Worm (Caenorhabditis elegans) whole organism, dauer: ENCODE results near the gene vep-2.

Experiments
- unc-62 ChIP-seq: sonication (generic microtip); optimal IDR thresholded peaks from 2 replicates; lab custom pipeline; 2017; ENCODE audit warnings: missing biosample characterization, missing genetic modification reagents, missing genetic modification characterization

vep-2 gene

ce11 chrX:3628016-3628415 is at the start of gene vep-2:
TSS of gene vep-2 (plus strand) at chrX:3628316.
- TF ChIP-seq unc-62: no peak

- no peak for TF ChIP-seq unc-62
Measured at ce11 chrX:3581813-3582212, 46.3 kb upstream of the vep-2 start.

- no peak for TF ChIP-seq unc-62
Measured at ce11 chrX:3583436-3583835, 44.7 kb upstream of the vep-2 start.

ce11 chrX:3584481-3584880 is 43.6 kb upstream of the vep-2 start:
- TF ChIP-seq unc-62: no peak

ce11 chrX:3585625-3586024 is 42.5 kb upstream of the vep-2 start, which contains the start of gene T27A10.2:
TSS of gene T27A10.2 (plus strand) at chrX:3585957.
- TF ChIP-seq unc-62: no peak

ce11 chrX:3590510-3590909 is 37.6 kb upstream of the vep-2 start:
- no peak for TF ChIP-seq unc-62

- TF ChIP-seq unc-62: no peak
Measured at ce11 chrX:3596303-3596772, 31.8 kb upstream of the vep-2 start, which contains the start of gene T27A10.6. TSS of gene T27A10.6 (minus strand) at chrX:3596353.

ce11 chrX:3596967-3597366 is 31.1 kb upstream of the vep-2 start:
- TF ChIP-seq unc-62: no peak

ce11 chrX:3599860-3600259 is 28.3 kb upstream of the vep-2 start:
- TF ChIP-seq unc-62: no peak

ce11 chrX:3600390-3600789 is 27.7 kb upstream of the vep-2 start, which contains the start of gene cgr-1:
TSS of gene cgr-1 (minus strand) at chrX:3600457.
- TF ChIP-seq unc-62: no peak

ce11 chrX:3601531-3601930 is 26.6 kb upstream of the vep-2 start, which contains the start of gene C18B2.3:
TSS of gene C18B2.3 (plus strand) at chrX:3601831.
- TF ChIP-seq unc-62: no peak

ce11 chrX:3602622-3603021 is 25.5 kb upstream of the vep-2 start:
- TF ChIP-seq unc-62: no peak

- no peak for TF ChIP-seq unc-62
Measured at ce11 chrX:3605727-3606126, 22.4 kb upstream of the vep-2 start, which contains the start of gene C18B2.4. TSS of gene C18B2.4 (minus strand) at chrX:3605741.

- no peak for TF ChIP-seq unc-62
Measured at ce11 chrX:3610442-3610841, 17.7 kb upstream of the vep-2 start.

- no peak for TF ChIP-seq unc-62
Measured at ce11 chrX:3611042-3611623, 17.0 kb upstream of the vep-2 start, which contains the start of gene C18B2.5. TSS of gene C18B2.5 (minus strand) at chrX:3611092.

ce11 chrX:3611740-3612139 is 16.4 kb upstream of the vep-2 start:
- no peak for TF ChIP-seq unc-62

- TF ChIP-seq unc-62: no peak
Measured at ce11 chrX:3613665-3614064, 14.5 kb upstream of the vep-2 start.

ce11 chrX:3617218-3617617 is 10.9 kb upstream of the vep-2 start, which contains the start of gene del-9:
TSS of gene del-9 (minus strand) at chrX:3617318.
- no peak for TF ChIP-seq unc-62

- TF ChIP-seq unc-62: no peak
Measured at ce11 chrX:3618842-3619241, 9.3 kb upstream of the vep-2 start.
